Fruit fly (Drosophila melanogaster) whole organism, embryonic: ENCODE results near the gene amn.

Source experiments
- Atf3 ChIP-seq: fragments of 200-800 bp; sonication (Bioruptor generic); optimal IDR thresholded peaks from 3 replicates; lab custom pipeline; 2016; ENCODE audit warnings: missing biosample characterization, missing genetic modification characterization
- CG15011 ChIP-seq: fragments of 200-800 bp; sonication (Bioruptor generic); optimal IDR thresholded peaks from 3 replicates; lab custom pipeline; 2018; ENCODE audit warnings: missing biosample characterization, mild to moderate bottlenecking, missing genetic modification characterization
- CG15601 ChIP-seq: fragments of 200-800 bp; sonication (Bioruptor generic); optimal IDR thresholded peaks from 3 replicates; lab custom pipeline; 2019; ENCODE audit warnings: missing biosample characterization, mild to moderate bottlenecking, missing genetic modification characterization, moderate library complexity
- CG17361 ChIP-seq: fragments of 200-800 bp; sonication (Bioruptor generic); IDR thresholded peaks from 3 replicates; pipeline ENCODE4 v1.3.6; 2022; ENCODE audit warnings: missing biosample characterization, missing genetic modification characterization
- CG7987 ChIP-seq: fragments of 200-800 bp; sonication (Bioruptor generic); optimal IDR thresholded peaks from 2 replicates; lab custom pipeline; 2018; ENCODE audit warnings: missing biosample characterization, mild to moderate bottlenecking, missing genetic modification characterization, moderate library complexity
- Nf-YA ChIP-seq: fragments of 200-800 bp; sonication (Bioruptor generic); IDR thresholded peaks from 2 replicates; pipeline ENCODE4 v1.3.6; 2022; ENCODE audit warnings: missing biosample characterization, missing genetic modification characterization
- Side ChIP-seq: fragments of 200-800 bp; sonication (Bioruptor generic); optimal IDR thresholded peaks from 2 replicates; lab custom pipeline; 2016; ENCODE audit warnings: missing biosample characterization, missing genetic modification characterization
- btn ChIP-seq: fragments of 200-800 bp; sonication (Bioruptor generic); optimal IDR thresholded peaks from 2 replicates; lab custom pipeline; 2016; ENCODE audit warnings: missing biosample characterization, missing genetic modification characterization
- dysf ChIP-seq: fragments of 200-800 bp; sonication (Bioruptor generic); IDR thresholded peaks from 3 replicates; pipeline ENCODE4 v1.3.6; 2022; ENCODE audit warnings: missing biosample characterization, missing genetic modification characterization
- ewg ChIP-seq: fragments of 200-800 bp; sonication (Bioruptor generic); optimal IDR thresholded peaks from 3 replicates; lab custom pipeline; 2017; ENCODE audit warnings: mild to moderate bottlenecking, missing biosample characterization, missing genetic modification reagents, missing genetic modification characterization
- mam ChIP-seq: fragments of 200-800 bp; sonication (Bioruptor generic); optimal IDR thresholded peaks from 3 replicates; lab custom pipeline; 2016; ENCODE audit warnings: missing biosample characterization, missing genetic modification characterization
- odd ChIP-seq: fragments of 200-800 bp; sonication (Bioruptor generic); optimal IDR thresholded peaks from 2 replicates; lab custom pipeline; 2017; ENCODE audit warnings: missing biosample characterization, mild to moderate bottlenecking, missing genetic modification characterization
- otp ChIP-seq: fragments of 200-800 bp; sonication (Bioruptor generic); IDR thresholded peaks from 3 replicates; pipeline ENCODE4, ENCODE4 v1.3.6; 2022; ENCODE audit warnings: missing biosample characterization, missing genetic modification characterization

DNA sequence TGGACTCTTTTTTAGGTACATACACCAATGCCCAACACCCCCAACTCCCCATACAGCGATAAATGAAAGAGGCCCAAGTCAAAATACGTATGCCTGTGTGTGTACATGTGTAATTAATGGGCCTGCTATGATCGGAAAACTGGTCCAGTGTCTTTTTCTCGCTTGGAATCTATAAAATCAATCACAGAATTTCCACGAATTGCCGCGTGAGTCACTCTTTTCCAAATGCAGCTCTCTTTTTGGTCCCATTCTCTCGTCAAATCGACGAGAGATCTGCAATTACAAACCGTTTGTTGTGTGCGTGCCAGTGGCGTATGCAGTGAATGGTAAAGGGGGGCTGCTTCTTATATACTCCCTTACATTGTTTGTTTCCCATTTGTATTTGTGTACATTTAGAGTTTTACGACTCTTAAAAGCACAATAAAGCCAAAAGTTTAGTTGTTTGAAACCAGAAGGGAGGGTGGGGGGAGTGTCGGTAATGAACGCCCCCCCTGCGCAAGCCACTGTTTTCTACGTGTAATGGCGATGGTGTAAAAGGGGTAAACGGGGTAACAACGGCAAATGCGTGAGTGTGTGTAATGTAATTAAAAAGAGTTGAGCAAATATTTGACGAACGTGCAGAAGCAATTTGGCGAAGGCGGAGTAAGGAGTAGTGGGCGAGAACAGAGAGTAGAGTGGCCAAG lies 43.0 kb downstream of the amn start:
- peak; percentile 90 for TF ChIP-seq CG15601
- peak; percentile 95 for TF ChIP-seq otp
- peak; percentile 88 for TF ChIP-seq Nf-YA
- TF ChIP-seq Side: peak; percentile 94
- TF ChIP-seq ewg (GFP tag; lab: Kevin White, UChicago): peak; percentile 88
- peak; percentile 97 for TF ChIP-seq dysf (GFP tag; lab: Robert Waterston, UW)
- peak; percentile 89 for TF ChIP-seq odd (GFP tag; lab: Kevin White, UChicago)
- peak; percentile 93 for TF ChIP-seq btn (GFP tag; lab: Kevin White, UChicago)
- peak; percentile 95 for TF ChIP-seq CG17361 (GFP tag; lab: Robert Waterston, UW)
- peak; percentile 84 for TF ChIP-seq CG15011 (GFP tag; lab: Kevin White, UChicago)
- peak; percentile 96 for TF ChIP-seq Atf3
- TF ChIP-seq CG7987 (GFP tag; lab: Kevin White, UChicago): peak; percentile 84
- peak; percentile 91 for TF ChIP-seq mam (GFP tag; lab: Kevin White, UChicago)
